Worm (Caenorhabditis elegans): ENCODE measurements around the gene gon-4.

gon-4 gene

DNA sequence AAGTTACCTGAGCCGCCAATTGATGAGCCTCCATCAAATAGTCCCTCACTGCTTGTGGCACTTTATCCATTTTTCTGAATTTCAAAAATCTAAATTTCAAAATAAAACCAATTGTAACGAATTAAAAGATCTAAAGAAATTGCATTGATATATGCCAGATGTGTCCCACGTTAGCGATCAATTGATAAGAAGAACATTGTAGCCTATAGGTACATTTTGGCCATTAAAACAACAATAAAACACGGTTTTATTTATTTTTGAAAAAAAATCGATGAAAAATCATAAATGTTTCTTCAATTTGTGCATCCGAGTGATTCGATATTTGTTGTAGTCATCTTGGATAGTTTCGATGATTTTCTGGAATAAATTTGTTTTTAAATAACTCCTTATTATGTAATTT is 41.4 kb downstream of the gon-4 start, which contains the start of gene ech-8:
Gene ech-8 (minus strand): TSS at position 132 of the 400 bp plus-strand sequence.
- TF ChIP-seq elt-2 (tag; optimal IDR thresholded peaks at IDR 0.05) (peak; percentile 44), odd-2 (tag; optimal IDR thresholded peaks at IDR 0.05) (no peak)

DNA sequence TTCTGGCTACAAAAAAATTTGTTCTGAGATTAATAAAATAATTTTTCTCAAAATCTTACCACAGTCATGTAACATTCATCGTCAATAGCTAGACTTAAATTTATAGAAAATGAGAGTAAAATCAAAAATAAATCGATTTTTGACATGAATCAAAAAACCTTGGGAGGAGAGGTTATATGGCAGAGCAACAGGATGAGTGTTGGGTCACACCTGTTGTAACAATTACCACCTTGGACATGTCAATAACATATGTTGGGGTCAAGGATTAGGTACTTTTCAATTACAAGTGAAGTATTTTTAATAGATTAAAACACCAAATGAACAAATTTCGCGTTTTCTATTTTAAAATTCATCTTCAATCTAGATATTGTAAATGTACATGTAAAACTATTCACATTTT is 44.0 kb downstream of the gon-4 start, which contains the start of gene lipl-7:
Gene lipl-7 (minus strand): TSS at position 165 of the 400 bp plus-strand sequence.
- no peak for TF ChIP-seq pqm-1 (tag; optimal IDR thresholded peaks at IDR 0.05)
- TF ChIP-seq ets-4 (tag; optimal IDR thresholded peaks at IDR 0.05): no peak
- TF ChIP-seq unc-3 (GFP tag; conservative IDR thresholded peaks at IDR 0.05): no peak
- no peak for TF ChIP-seq unc-3 (tag; optimal IDR thresholded peaks at IDR 0.05)
- no peak for TF ChIP-seq nhr-232 (tag; optimal IDR thresholded peaks at IDR 0.05)
- TF ChIP-seq ceh-14 (tag; optimal IDR thresholded peaks at IDR 0.05): no peak
- TF ChIP-seq F13H6.1 (tag; optimal IDR thresholded peaks at IDR 0.05): no peak

DNA sequence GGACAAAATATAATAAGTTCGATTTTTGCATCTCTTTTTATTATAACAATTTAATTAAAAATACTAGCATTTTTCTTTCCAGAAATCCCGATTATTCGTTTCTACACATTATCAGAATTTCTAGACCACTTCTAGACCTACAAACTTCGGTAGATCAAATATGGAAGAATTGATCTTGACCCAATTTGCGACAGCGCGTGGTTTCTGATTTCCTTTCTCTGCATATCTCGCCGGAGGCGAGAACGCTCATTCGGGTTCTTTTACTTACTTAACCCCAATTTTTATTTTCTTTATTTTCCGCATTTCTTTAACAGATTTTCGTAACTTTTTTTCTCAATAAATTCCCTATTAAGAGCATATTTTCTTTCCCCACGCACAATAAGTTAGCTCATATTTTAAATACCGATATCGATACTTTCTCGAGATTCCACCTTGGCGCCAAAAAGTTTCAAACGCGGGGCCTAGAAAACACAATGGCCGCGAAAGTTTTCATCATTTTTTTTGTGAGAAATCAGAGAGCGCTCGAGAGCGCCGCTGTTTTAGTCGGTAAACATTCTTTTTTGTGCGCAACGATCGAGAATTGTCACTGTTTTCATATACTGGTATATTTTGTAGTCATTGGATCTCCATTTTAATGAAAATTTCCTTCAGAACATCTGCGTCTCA is 45.0 kb downstream of the gon-4 start:
- TF ChIP-seq npax-4 (tag; optimal IDR thresholded peaks at IDR 0.05) (no peak), pqm-1 (tag; optimal IDR thresholded peaks at IDR 0.05) (no peak), fkh-6 (tag; optimal IDR thresholded peaks at IDR 0.05) (no peak), pha-4 (tag; optimal IDR thresholded peaks at IDR 0.05) (no peak), zip-5 (tag; optimal IDR thresholded peaks at IDR 0.05) (no peak), C08G9.2 (tag; optimal IDR thresholded peaks at IDR 0.05) (no peak), ceh-48 (tag; optimal IDR thresholded peaks at IDR 0.05) (no peak), C38D4.7 (GFP tag; optimal IDR thresholded peaks at IDR 0.05) (no peak), ets-4 (tag; optimal IDR thresholded peaks at IDR 0.05) (no peak), ceh-9 (tag; optimal IDR thresholded peaks at IDR 0.05) (no peak), tbx-2 (tag; optimal IDR thresholded peaks at IDR 0.05) (no peak)

DNA sequence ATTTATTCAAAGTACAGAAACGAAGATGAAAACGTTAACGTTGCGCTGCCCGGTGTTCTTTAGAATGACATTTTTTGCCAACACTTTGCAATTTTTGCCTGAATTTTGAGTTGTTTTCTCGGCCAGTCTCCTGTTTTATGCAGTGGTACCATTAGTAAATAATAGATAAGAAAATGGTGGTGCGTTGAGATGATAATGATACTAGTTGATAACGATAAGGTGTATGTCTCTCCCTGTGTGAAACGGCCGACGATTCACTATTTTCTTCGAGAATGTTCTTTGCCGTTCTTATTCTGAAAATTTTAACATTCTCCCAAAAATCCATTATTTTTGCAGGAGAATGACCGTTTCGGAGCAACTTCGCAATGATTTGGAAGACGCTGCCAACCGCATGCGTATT is 45.7 kb downstream of the gon-4 start, which contains the start of gene tkt-1:
Gene tkt-1 (plus strand): TSS at position 337 of the 400 bp plus-strand sequence.
- TF ChIP-seq ceh-30 (tag; optimal IDR thresholded peaks at IDR 0.05): no peak
- no peak for TF ChIP-seq ceh-19 (GFP tag; optimal IDR thresholded peaks at IDR 0.05)
- TF ChIP-seq elt-2 (tag; optimal IDR thresholded peaks at IDR 0.05): peak; percentile 91
- TF ChIP-seq fkh-10 (GFP tag; optimal IDR thresholded peaks at IDR 0.05): no peak

DNA sequence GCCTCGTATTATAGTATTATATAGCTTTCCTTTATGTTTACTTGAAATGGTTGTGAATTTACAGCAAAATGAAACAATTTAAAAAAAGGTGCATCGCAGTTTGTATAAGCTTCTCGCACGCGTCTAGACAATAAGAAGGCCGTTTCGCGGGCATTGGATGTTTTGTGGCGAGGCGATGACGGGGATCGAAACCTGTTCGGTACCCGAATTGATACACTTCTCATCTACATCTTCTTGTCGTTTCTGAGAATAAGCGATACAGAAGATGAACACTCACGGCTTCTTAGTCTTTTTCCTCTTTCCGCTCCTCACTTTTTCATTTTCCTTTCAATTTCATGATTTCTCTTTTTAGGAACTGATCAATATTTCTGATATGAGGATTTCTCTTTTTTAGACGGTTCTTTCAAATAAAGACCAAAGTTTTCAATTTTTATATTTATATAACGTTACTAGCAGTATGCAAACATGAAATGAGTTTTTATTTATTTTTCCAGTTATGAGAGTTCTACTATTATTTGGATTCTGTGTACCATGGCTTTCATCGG is 48.1 kb downstream of the gon-4 start, which contains the start of gene F01G10.10:
Gene F01G10.10 (plus strand): TSS at position 495 of the 545 bp plus-strand sequence.
- no peak for TF ChIP-seq F13H6.1 (tag; optimal IDR thresholded peaks at IDR 0.05)
- TF ChIP-seq npax-4 (tag; optimal IDR thresholded peaks at IDR 0.05): no peak
- TF ChIP-seq ceh-22 (tag; optimal IDR thresholded peaks at IDR 0.05): no peak
- no peak for TF ChIP-seq ceh-45 (GFP tag; IDR thresholded peaks at IDR 0.05)
- no peak for TF ChIP-seq pax-1 (tag; optimal IDR thresholded peaks at IDR 0.05)
- no peak for TF ChIP-seq pha-4 (tag; optimal IDR thresholded peaks at IDR 0.05)
- TF ChIP-seq tbx-2 (tag; optimal IDR thresholded peaks at IDR 0.05): no peak
- TF ChIP-seq ceh-2 (tag; optimal IDR thresholded peaks at IDR 0.05): no peak
- no peak for TF ChIP-seq nhr-11 (tag; optimal IDR thresholded peaks at IDR 0.05)

DNA sequence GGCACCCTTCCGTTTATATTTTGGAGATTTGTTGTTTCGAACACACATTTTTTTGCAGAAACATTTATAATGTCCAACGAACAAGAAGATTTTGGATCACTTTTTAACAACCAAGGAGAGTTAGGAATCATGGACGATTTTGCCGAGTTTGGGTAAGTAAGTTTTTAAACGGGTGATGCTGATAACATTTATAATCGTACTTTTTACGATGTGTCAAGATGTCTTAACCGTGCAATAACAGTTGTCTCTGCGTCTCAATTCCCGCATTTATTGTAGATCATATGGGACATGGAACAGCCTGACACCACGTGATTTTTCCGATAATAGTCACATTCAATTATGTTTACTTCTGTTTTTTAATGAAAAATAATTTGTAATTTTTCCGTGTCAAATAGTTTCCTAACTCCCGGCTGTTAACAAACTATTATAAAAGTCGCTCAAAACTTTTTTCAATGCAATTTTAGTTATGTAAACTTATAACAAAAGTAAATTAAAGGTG is 53.0 kb downstream of the gon-4 start, which contains the start of gene daf-14:
Gene daf-14 (plus strand): TSS at position 51 of the 499 bp plus-strand sequence.
- TF ChIP-seq hlh-30 (tag; optimal IDR thresholded peaks at IDR 0.05; ENCODE audit: insufficient read depth) (peak; percentile 23), ceh-45 (GFP tag; IDR thresholded peaks at IDR 0.05) (no peak)

DNA sequence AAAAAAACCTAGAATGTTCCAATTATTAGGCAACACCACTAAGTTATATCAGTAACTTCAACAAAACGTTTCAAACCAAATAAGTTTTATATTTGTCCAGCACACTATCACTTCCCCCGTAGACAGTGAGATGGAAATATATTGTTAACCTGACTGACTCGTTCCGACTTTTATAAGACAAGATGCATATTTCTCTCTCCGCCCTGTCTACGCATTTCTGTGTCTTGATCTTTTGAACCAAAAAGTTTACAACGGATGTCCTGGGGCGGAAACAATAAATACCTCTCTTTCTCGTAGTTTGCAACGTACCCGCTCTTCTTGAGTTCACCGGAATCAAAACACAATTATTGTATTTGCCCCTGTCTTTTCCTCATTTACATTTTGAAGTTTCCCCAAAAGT is 53.6 kb downstream of the gon-4 start:
- TF ChIP-seq F13H6.1 (tag; optimal IDR thresholded peaks at IDR 0.05): no peak
- no peak for TF ChIP-seq hlh-15 (tag; optimal IDR thresholded peaks at IDR 0.05)
- no peak for TF ChIP-seq K02D7.2 (tag; optimal IDR thresholded peaks at IDR 0.05)
- TF ChIP-seq ceh-22 (tag; optimal IDR thresholded peaks at IDR 0.05): no peak
- TF ChIP-seq ets-4 (tag; optimal IDR thresholded peaks at IDR 0.05): no peak
- no peak for TF ChIP-seq fkh-10 (GFP tag; optimal IDR thresholded peaks at IDR 0.05)
- no peak for TF ChIP-seq pha-2 (tag; optimal IDR thresholded peaks at IDR 0.05)
- no peak for TF ChIP-seq nhr-232 (tag; optimal IDR thresholded peaks at IDR 0.05)
- TF ChIP-seq T23F11.4 (GFP tag; optimal IDR thresholded peaks at IDR 0.05): no peak
- TF ChIP-seq tbx-2 (tag; optimal IDR thresholded peaks at IDR 0.05): no peak
- no peak for TF ChIP-seq ceh-6 (GFP tag; optimal IDR thresholded peaks at IDR 0.05)
- no peak for TF ChIP-seq nhr-11 (tag; optimal IDR thresholded peaks at IDR 0.05)
- TF ChIP-seq lim-6 (tag; optimal IDR thresholded peaks at IDR 0.05): no peak
- TF ChIP-seq C08G9.2 (tag; optimal IDR thresholded peaks at IDR 0.05): no peak
- no peak for TF ChIP-seq ceh-34 (tag; optimal IDR thresholded peaks at IDR 0.05)
- TF ChIP-seq ceh-31 (tag; optimal IDR thresholded peaks at IDR 0.05): no peak
- no peak for TF ChIP-seq zip-5 (tag; optimal IDR thresholded peaks at IDR 0.05)

Measured in whole organism, late embryonic.